Worm (Caenorhabditis elegans): ENCODE data around the gene F16B4.5.

F16B4.5 gene

DNA sequence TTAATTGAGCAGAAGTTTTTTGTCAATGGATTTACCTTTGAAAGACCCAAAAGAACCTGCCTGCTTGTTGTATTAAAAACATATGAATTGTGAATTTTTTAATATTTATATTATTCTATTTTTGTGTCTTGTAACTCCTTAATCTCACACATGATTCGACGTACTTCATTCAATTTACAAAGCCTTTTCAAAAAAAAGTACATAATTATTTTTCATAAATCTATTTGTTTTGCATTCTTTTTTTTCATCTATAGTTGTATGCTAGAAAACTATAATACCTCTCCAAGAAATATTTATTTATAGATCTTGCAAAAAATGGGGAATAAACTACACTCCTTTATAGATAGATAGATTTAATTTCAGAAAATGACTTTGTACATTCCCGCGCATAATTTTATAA lies 30.5 kb downstream of the F16B4.5 start, which contains the start of gene nhr-179:
TSS of gene nhr-179 (minus strand) at position 101 of the 400 bp plus-strand sequence.
- TF ChIP-seq hlh-6 (tag; optimal IDR thresholded peaks at IDR 0.05) (no peak), gmeb-2 (tag; optimal IDR thresholded peaks at IDR 0.05) (no peak), ama-1 (optimal IDR thresholded peaks at IDR 0.05) (no peak), eyg-1 (tag; optimal IDR thresholded peaks at IDR 0.05) (no peak)

DNA sequence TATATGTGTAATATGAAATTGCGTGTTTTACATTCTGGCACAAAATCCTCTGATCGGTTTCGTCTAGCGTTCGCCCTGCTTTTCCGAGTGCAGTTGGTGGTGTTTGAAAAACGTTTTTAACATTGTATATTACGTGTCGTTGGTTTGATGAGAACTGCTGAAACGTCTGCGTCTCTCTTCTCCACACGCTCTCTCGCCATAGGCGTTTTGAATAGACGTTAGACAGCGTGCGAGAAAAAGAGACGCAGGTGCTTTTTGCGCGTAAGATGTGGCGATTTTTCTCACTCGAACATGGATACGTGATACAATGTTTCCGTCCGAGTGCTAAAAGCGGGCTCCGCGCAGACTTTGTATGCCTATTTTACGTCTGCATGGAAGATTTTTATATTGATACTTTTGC lies 32.3 kb downstream of the F16B4.5 start:
- TF ChIP-seq elt-4 (tag; optimal IDR thresholded peaks at IDR 0.05): no peak

DNA sequence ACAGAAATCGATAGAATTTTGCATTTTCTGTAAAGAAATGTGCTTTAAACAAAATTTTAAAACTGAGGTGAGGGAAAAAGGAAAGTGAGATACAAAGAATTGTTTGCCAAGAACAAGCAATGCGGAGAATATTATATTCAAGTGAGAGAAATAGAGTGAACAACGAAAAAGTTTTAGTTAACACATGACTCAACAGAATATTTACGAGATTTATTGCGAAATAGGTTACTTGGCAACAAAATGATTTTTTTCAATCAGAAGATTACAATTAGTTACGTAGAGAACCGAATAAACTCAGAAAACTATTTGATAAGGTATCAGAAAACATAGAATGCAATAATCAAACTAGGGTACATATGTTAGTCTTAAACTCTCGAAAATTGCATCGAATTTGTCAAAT lies 33.3 kb downstream of the F16B4.5 start, which contains the start of gene nhr-117:
TSS of gene nhr-117 (minus strand) at position 27 of the 400 bp plus-strand sequence.
- TF ChIP-seq unc-55 (GFP tag; optimal IDR thresholded peaks at IDR 0.05): no peak
- TF ChIP-seq ceh-22 (tag; optimal IDR thresholded peaks at IDR 0.05): no peak
- no peak for TF ChIP-seq ceh-48 (tag; optimal IDR thresholded peaks at IDR 0.05)
- no peak for TF ChIP-seq pros-1 (tag; optimal IDR thresholded peaks at IDR 0.05)
- no peak for TF ChIP-seq gmeb-2 (tag; optimal IDR thresholded peaks at IDR 0.05)
- no peak for TF ChIP-seq ama-1 (optimal IDR thresholded peaks at IDR 0.05)
- no peak for TF ChIP-seq lim-6 (tag; optimal IDR thresholded peaks at IDR 0.05)
- no peak for TF ChIP-seq hlh-8 (tag; optimal IDR thresholded peaks at IDR 0.05)
- no peak for TF ChIP-seq pag-3 (tag; optimal IDR thresholded peaks at IDR 0.05; ENCODE audit: borderline replicate concordance)
- TF ChIP-seq pqm-1 (tag; optimal IDR thresholded peaks at IDR 0.05): no peak

DNA sequence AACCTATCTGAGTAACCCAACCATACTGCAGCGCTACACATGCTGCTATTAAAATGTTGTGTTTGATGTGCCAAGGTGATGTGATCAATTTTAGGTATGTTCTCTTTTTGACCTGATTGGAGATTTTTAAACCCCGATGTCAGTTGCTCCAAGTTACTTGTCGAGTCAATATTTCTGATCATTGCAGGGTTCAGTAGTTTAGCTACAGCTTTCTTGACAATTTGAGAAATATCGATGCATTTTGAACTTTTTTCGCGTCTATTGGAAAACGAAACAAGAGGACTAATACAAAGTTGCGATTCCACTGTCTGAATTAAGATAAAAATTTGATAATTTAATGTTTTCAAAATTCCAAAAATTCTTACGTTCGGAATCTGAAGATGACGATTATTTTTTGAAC lies 35.2 kb downstream of the F16B4.5 start:
- TF ChIP-seq lin-11 (tag; optimal IDR thresholded peaks at IDR 0.05) (no peak), ets-4 (tag; optimal IDR thresholded peaks at IDR 0.05) (no peak), nhr-11 (tag; optimal IDR thresholded peaks at IDR 0.05) (no peak), pag-3 (tag; optimal IDR thresholded peaks at IDR 0.05; ENCODE audit: borderline replicate concordance) (no peak), pha-4 (tag; optimal IDR thresholded peaks at IDR 0.05) (no peak), fax-1 (tag; optimal IDR thresholded peaks at IDR 0.05) (no peak), tbx-2 (tag; optimal IDR thresholded peaks at IDR 0.05) (no peak), ceh-34 (tag; optimal IDR thresholded peaks at IDR 0.05) (no peak)

DNA sequence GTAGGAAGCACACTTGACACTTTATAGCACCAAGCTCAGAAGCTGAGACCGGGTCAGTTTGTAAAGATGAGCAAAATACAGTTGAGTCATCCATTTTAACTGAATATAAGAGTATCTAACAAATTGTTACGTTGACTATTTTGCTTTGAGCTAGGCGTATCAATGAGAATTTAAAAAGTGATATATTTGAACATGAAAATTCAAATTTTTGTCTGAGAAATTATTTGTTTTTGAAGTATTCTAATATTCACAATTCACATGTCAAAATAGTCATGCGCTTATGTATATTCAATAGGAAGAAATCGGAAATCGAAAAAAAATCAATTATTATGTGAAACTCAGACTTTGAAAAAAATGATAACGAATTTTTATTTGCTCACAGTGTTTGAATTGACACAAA lies 36.1 kb downstream of the F16B4.5 start, which contains the start of gene nhr-110:
TSS of gene nhr-110 (minus strand) at position 101 of the 400 bp plus-strand sequence.
- TF ChIP-seq nhr-11 (tag; optimal IDR thresholded peaks at IDR 0.05): no peak
- no peak for TF ChIP-seq fax-1 (tag; optimal IDR thresholded peaks at IDR 0.05)
- no peak for TF ChIP-seq unc-55 (GFP tag; optimal IDR thresholded peaks at IDR 0.05)
- TF ChIP-seq dve-1 (tag; optimal IDR thresholded peaks at IDR 0.05): no peak
- no peak for TF ChIP-seq pha-2 (tag; optimal IDR thresholded peaks at IDR 0.05)
- TF ChIP-seq pag-3 (tag; optimal IDR thresholded peaks at IDR 0.05; ENCODE audit: borderline replicate concordance): no peak
- no peak for TF ChIP-seq ref-2 (tag; optimal IDR thresholded peaks at IDR 0.05)
- no peak for TF ChIP-seq ztf-16 (tag; optimal IDR thresholded peaks at IDR 0.05)
- no peak for TF ChIP-seq sox-4 (tag; optimal IDR thresholded peaks at IDR 0.05)
- no peak for TF ChIP-seq unc-3 (GFP tag; conservative IDR thresholded peaks at IDR 0.05)
- no peak for TF ChIP-seq unc-3 (tag; optimal IDR thresholded peaks at IDR 0.05)
- no peak for TF ChIP-seq C38D4.7 (GFP tag; optimal IDR thresholded peaks at IDR 0.05)
- no peak for TF ChIP-seq pros-1 (tag; optimal IDR thresholded peaks at IDR 0.05)
- TF ChIP-seq eyg-1 (tag; optimal IDR thresholded peaks at IDR 0.05): no peak

DNA sequence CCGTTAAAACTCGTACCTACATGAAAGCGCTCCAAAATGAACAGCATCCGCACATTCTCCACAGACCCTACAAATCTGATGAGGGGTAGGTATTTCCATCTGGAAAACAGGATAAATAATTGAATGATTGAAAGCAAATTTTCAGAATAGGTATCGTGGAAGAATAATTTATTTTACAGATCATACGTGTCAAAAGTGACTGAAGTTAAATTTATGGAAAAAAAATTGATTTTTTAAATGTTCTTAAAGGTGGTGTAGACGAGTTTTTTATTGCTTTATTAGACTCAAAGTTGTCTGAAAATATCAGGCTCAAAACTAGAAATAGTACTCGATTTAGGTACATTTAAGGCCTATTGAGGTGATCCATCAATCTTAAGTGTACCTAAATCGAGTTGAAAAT lies 38.5 kb downstream of the F16B4.5 start, which contains the start of gene nhr-237:
TSS of gene nhr-237 (minus strand) at position 101 of the 400 bp plus-strand sequence.
- TF ChIP-seq pha-2 (tag; optimal IDR thresholded peaks at IDR 0.05) (no peak), hlh-15 (tag; optimal IDR thresholded peaks at IDR 0.05) (no peak), eyg-1 (tag; optimal IDR thresholded peaks at IDR 0.05) (no peak), ceh-48 (tag; optimal IDR thresholded peaks at IDR 0.05) (no peak)

DNA sequence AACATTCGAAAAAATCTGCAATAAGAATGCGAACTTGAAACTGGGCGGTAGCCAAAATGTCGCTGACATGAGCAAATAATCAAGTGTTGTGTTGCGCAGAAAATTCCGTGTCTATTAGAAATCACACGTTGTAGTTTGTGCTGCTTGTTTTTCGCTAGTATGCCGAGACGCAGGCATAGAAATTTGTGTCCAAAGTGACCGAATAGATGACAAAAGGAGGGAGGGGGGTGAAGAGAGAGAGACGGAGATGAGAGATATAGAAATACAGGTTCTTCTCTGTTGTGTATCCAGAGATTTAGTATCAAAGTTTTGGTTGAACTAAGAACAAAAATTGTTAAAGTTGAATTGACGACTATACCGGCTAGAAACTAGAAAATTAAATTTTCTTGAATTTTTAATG lies 39.0 kb downstream of the F16B4.5 start:
- peak; percentile 38 for TF ChIP-seq dve-1 (tag; optimal IDR thresholded peaks at IDR 0.05)
- TF ChIP-seq hlh-6 (tag; optimal IDR thresholded peaks at IDR 0.05): no peak
- no peak for TF ChIP-seq npax-4 (tag; optimal IDR thresholded peaks at IDR 0.05)
- TF ChIP-seq ets-4 (tag; optimal IDR thresholded peaks at IDR 0.05): no peak
- peak; percentile 0 for TF ChIP-seq ceh-18 (tag; optimal IDR thresholded peaks at IDR 0.05)
- no peak for TF ChIP-seq che-1 (tag; optimal IDR thresholded peaks at IDR 0.05)
- TF ChIP-seq nfya-1 (tag; optimal IDR thresholded peaks at IDR 0.05): peak; percentile 25
- TF ChIP-seq ceh-9 (tag; optimal IDR thresholded peaks at IDR 0.05): no peak
- no peak for TF ChIP-seq ceh-19 (GFP tag; optimal IDR thresholded peaks at IDR 0.05)
- peak; percentile 10 for TF ChIP-seq tbx-2 (tag; optimal IDR thresholded peaks at IDR 0.05)
- TF ChIP-seq ceh-14 (tag; optimal IDR thresholded peaks at IDR 0.05): no peak
- no peak for TF ChIP-seq syd-9 (tag; optimal IDR thresholded peaks at IDR 0.05)
- TF ChIP-seq F13H6.1 (tag; optimal IDR thresholded peaks at IDR 0.05): peak; percentile 62
- no peak for TF ChIP-seq elt-4 (tag; optimal IDR thresholded peaks at IDR 0.05)
- no peak for TF ChIP-seq lim-6 (tag; optimal IDR thresholded peaks at IDR 0.05)
- TF ChIP-seq fkh-10 (GFP tag; optimal IDR thresholded peaks at IDR 0.05): no peak
- TF ChIP-seq hlh-15 (tag; optimal IDR thresholded peaks at IDR 0.05): no peak
- TF ChIP-seq gmeb-2 (tag; optimal IDR thresholded peaks at IDR 0.05): no peak
- TF ChIP-seq K09A11.1 (tag; optimal IDR thresholded peaks at IDR 0.05; ENCODE audit: insufficient read depth): no peak

All from whole organism, late embryonic.